Fruit fly (Drosophila melanogaster) whole organism, adult: ENCODE measurements around the gene Ciz1.

Experiments
- CG12768 ChIP-seq: fragments of 200-800 bp; sonication (Bioruptor generic); optimal IDR thresholded peaks from 2 replicates; lab custom pipeline; 2017; ENCODE audit warnings: missing biosample characterization, missing genetic modification characterization, mild to moderate bottlenecking, moderate library complexity, missing genetic modification reagents
- CG14711 ChIP-seq: fragments of 200-800 bp; sonication (Bioruptor generic); optimal IDR thresholded peaks from 2 replicates; lab custom pipeline; 2018; ENCODE audit warnings: missing biosample characterization, mild to moderate bottlenecking, missing genetic modification characterization, moderate library complexity
- CG1620 ChIP-seq: fragments of 200-800 bp; sonication (Bioruptor generic); optimal IDR thresholded peaks from 2 replicates; lab custom pipeline; 2016; ENCODE audit warnings: missing biosample characterization, missing genetic modification characterization
- CG33017 ChIP-seq: fragments of 200-800 bp; sonication (Bioruptor generic); optimal IDR thresholded peaks from 2 replicates; lab custom pipeline; 2018; ENCODE audit warnings: missing biosample characterization, mild to moderate bottlenecking, missing genetic modification characterization, moderate library complexity
- CG5204 ChIP-seq: fragments of 200-800 bp; sonication (Bioruptor generic); optimal IDR thresholded peaks from 2 replicates; lab custom pipeline; 2016; ENCODE audit warnings: missing biosample characterization, missing genetic modification characterization
- CG7101 ChIP-seq: fragments of 200-800 bp; sonication (Bioruptor generic); optimal IDR thresholded peaks from 2 replicates; lab custom pipeline; 2018; ENCODE audit warnings: missing biosample characterization, mild to moderate bottlenecking, missing genetic modification characterization, moderate library complexity
- Clk ChIP-seq: fragments of 200-800 bp; sonication (Bioruptor generic); optimal IDR thresholded peaks from 2 replicates; lab custom pipeline; 2017; ENCODE audit warnings: missing biosample characterization, missing genetic modification characterization
- Crg-1 ChIP-seq: fragments of 200-800 bp; sonication (Bioruptor generic); optimal IDR thresholded peaks from 2 replicates; lab custom pipeline; 2016; ENCODE audit warnings: missing biosample characterization, missing genetic modification characterization
- Mnt ChIP-seq: fragments of 200-800 bp; sonication (Bioruptor generic); optimal IDR thresholded peaks from 2 replicates; lab custom pipeline; 2016; ENCODE audit warnings: missing biosample characterization, mild to moderate bottlenecking, missing genetic modification characterization
- bab1 ChIP-seq: fragments of 200-800 bp; sonication (Bioruptor generic); optimal IDR thresholded peaks from 3 replicates; lab custom pipeline; 2019; ENCODE audit warnings: missing biosample characterization, mild to moderate bottlenecking, missing genetic modification characterization, moderate library complexity
- cic ChIP-seq: fragments of 200-800 bp; sonication (Bioruptor generic); optimal IDR thresholded peaks from 2 replicates; lab custom pipeline; 2017; ENCODE audit warnings: missing biosample characterization, mild to moderate bottlenecking, missing genetic modification characterization, moderate library complexity
- kay ChIP-seq: fragments of 200-800 bp; sonication (Bioruptor generic); peaks from one replicate; lab custom pipeline; 2016; ENCODE audit warnings: missing biosample characterization, missing genetic modification characterization, borderline replicate concordance
- ovo ChIP-seq: fragments of 200-800 bp; sonication (Bioruptor generic); optimal IDR thresholded peaks from 2 replicates; lab custom pipeline; 2016; ENCODE audit warnings: missing biosample characterization, missing genetic modification characterization
- pad ChIP-seq: fragments of 200-800 bp; sonication (Bioruptor generic); optimal IDR thresholded peaks from 3 replicates; lab custom pipeline; 2017; ENCODE audit warnings: missing biosample characterization, missing genetic modification characterization, mild to moderate bottlenecking, moderate library complexity, missing genetic modification reagents

dm6 chr3L:9848744-9849143, 15.7 kb upstream of the Ciz1 start:
- TF ChIP-seq bab1 (GFP tag; lab: Kevin White, UChicago) (no peak), CG33017 (no peak), Mnt (no peak), kay (GFP tag; lab: Kevin White, UChicago) (no peak), Clk (GFP tag; lab: Kevin White, UChicago) (no peak), Crg-1 (GFP tag; lab: Kevin White, UChicago) (no peak), CG14711 (no peak), CG12768 (GFP tag; lab: Kevin White, UChicago) (no peak), pad (GFP tag; lab: Kevin White, UChicago) (no peak), CG7101 (tag; lab: Kevin White, UChicago) (no peak), CG1620 (GFP tag; lab: Kevin White, UChicago) (no peak), ovo (GFP tag; lab: Kevin White, UChicago) (no peak), cic (no peak), CG5204 (no peak)
